Fruit fly (Drosophila melanogaster) whole organism, embryonic: ENCODE measurements around the gene CG10286.

Experiments
- ATbp ChIP-seq: fragments of 200-800 bp; sonication (Bioruptor generic); optimal IDR thresholded peaks from 2 replicates; lab custom pipeline; 2017; ENCODE audit warnings: missing biosample characterization, mild to moderate bottlenecking, missing genetic modification characterization, missing genetic modification reagents
- B-H1 ChIP-seq: fragments of 200-800 bp; sonication (Bioruptor generic); IDR thresholded peaks from 3 replicates; pipeline ENCODE4 v1.3.6; 2022; ENCODE audit warnings: missing biosample characterization, missing genetic modification characterization
- C15 ChIP-seq: fragments of 200-800 bp; sonication (Bioruptor generic); IDR thresholded peaks from 3 replicates; pipeline ENCODE4 v1.3.6; 2022; ENCODE audit warnings: missing biosample characterization, missing genetic modification characterization
- CG10431 ChIP-seq: fragments of 200-800 bp; sonication (Bioruptor generic); optimal IDR thresholded peaks from 3 replicates; lab custom pipeline; 2018; ENCODE audit warnings: missing biosample characterization, mild to moderate bottlenecking, missing genetic modification characterization
- CG13894 ChIP-seq: fragments of 200-800 bp; sonication (Bioruptor generic); optimal IDR thresholded peaks from 3 replicates; lab custom pipeline; 2018; ENCODE audit warnings: missing biosample characterization, mild to moderate bottlenecking, missing genetic modification characterization, moderate library complexity
- CG1603 ChIP-seq: fragments of 200-800 bp; sonication (Bioruptor generic); optimal IDR thresholded peaks from 2 replicates; lab custom pipeline; 2019; ENCODE audit warnings: missing biosample characterization, mild to moderate bottlenecking, missing genetic modification characterization, moderate library complexity
- CG2875 ChIP-seq: fragments of 200-800 bp; sonication (Bioruptor generic); optimal IDR thresholded peaks from 2 replicates; lab custom pipeline; 2017; ENCODE audit warnings: missing biosample characterization, mild to moderate bottlenecking, missing genetic modification characterization, missing genetic modification reagents
- CG32532 ChIP-seq: fragments of 200-800 bp; sonication (Bioruptor generic); IDR thresholded peaks from 2 replicates; pipeline ENCODE4 v1.3.6; 2022; ENCODE audit warnings: missing biosample characterization, missing genetic modification characterization
- CG3726 ChIP-seq: fragments of 200-800 bp; sonication (Bioruptor generic); IDR thresholded peaks from 3 replicates; pipeline ENCODE4, ENCODE4 v1.3.6; 2022; ENCODE audit warnings: missing biosample characterization, missing genetic modification characterization
- CG3838 ChIP-seq: fragments of 200-800 bp; sonication (Bioruptor generic); optimal IDR thresholded peaks from 3 replicates; lab custom pipeline; 2016; ENCODE audit warnings: missing biosample characterization, missing genetic modification characterization
- CG42726 ChIP-seq: fragments of 200-800 bp; sonication (Bioruptor generic); IDR thresholded peaks from 2 replicates; pipeline ENCODE4 v1.3.6; 2022; ENCODE audit warnings: missing biosample characterization, missing genetic modification characterization; ENCODE audit not compliant: partially characterized antibody
- CG7556 ChIP-seq: fragments of 200-800 bp; sonication (Bioruptor generic); optimal IDR thresholded peaks from 2 replicates; lab custom pipeline; 2017; ENCODE audit warnings: missing biosample characterization, mild to moderate bottlenecking, missing genetic modification characterization
- CG7745 ChIP-seq: fragments of 200-800 bp; sonication (Bioruptor generic); optimal IDR thresholded peaks from 2 replicates; lab custom pipeline; 2018; ENCODE audit warnings: missing biosample characterization, mild to moderate bottlenecking, missing genetic modification characterization, moderate library complexity
- CG7839 ChIP-seq: fragments of 200-800 bp; sonication (Bioruptor generic); optimal IDR thresholded peaks from 3 replicates; lab custom pipeline; 2018; ENCODE audit warnings: missing biosample characterization, mild to moderate bottlenecking, missing genetic modification characterization, moderate library complexity
- CG9932 ChIP-seq: fragments of 200-800 bp; sonication (Bioruptor generic); IDR thresholded peaks from 2 replicates; pipeline ENCODE4 v1.3.6; 2022; ENCODE audit warnings: missing biosample characterization, missing genetic modification characterization
- Chrac-16 ChIP-seq: fragments of 200-800 bp; sonication (Bioruptor generic); optimal IDR thresholded peaks from 3 replicates; lab custom pipeline; 2016; ENCODE audit warnings: missing biosample characterization, missing genetic modification characterization
- CrebB ChIP-seq: fragments of 200-800 bp; sonication (Bioruptor generic); optimal IDR thresholded peaks from 3 replicates; lab custom pipeline; 2018; ENCODE audit warnings: missing biosample characterization, mild to moderate bottlenecking, missing genetic modification characterization
- Deaf1 ChIP-seq: fragments of 200-800 bp; optimal IDR thresholded peaks from 3 replicates; lab custom pipeline; 2019; ENCODE audit warnings: missing biosample characterization, mild to moderate bottlenecking, missing genetic modification characterization, moderate library complexity
- Dll ChIP-seq: fragments of 200-800 bp; sonication (Bioruptor generic); IDR thresholded peaks from 4 replicates; pipeline ENCODE4 v1.3.6; 2022; ENCODE audit warnings: missing biosample characterization, missing genetic modification characterization; ENCODE audit not compliant: partially characterized antibody
- Dref ChIP-seq: fragments of 200-800 bp; sonication (Bioruptor generic); IDR thresholded peaks from 2 replicates; pipeline ENCODE4 v1.3.6; 2022; ENCODE audit warnings: missing biosample characterization, missing genetic modification characterization
- Elba2 ChIP-seq: fragments of 200-800 bp; sonication (Bioruptor generic); optimal IDR thresholded peaks from 3 replicates; lab custom pipeline; 2016; ENCODE audit warnings: missing biosample characterization, missing genetic modification characterization
- Hey ChIP-seq: fragments of 200-800 bp; sonication (Bioruptor generic); optimal IDR thresholded peaks from 3 replicates; lab custom pipeline; 2018; ENCODE audit warnings: missing biosample characterization, mild to moderate bottlenecking, missing genetic modification characterization
- HmgD ChIP-seq: fragments of 200-800 bp; sonication (Bioruptor generic); optimal IDR thresholded peaks from 3 replicates; lab custom pipeline; 2016; ENCODE audit warnings: missing biosample characterization, missing genetic modification characterization
- HmgZ ChIP-seq: fragments of 200-800 bp; sonication (Bioruptor generic); optimal IDR thresholded peaks from 2 replicates; lab custom pipeline; 2018; ENCODE audit warnings: missing biosample characterization, mild to moderate bottlenecking, missing genetic modification characterization
- Hr51 ChIP-seq, 2 experiments: fragments of 200-800 bp; sonication (Bioruptor generic); optimal IDR thresholded peaks; 2 replicates in 1 of 2; 3 replicates in 1 of 2; lab custom pipeline; 2016 to 2018; ENCODE audit warnings: missing biosample characterization in 2 of 2, missing genetic modification characterization in 2 of 2, mild to moderate bottlenecking in 1 of 2, moderate library complexity in 1 of 2
- Mad ChIP-seq: fragments of 200-800 bp; sonication (Bioruptor generic); optimal IDR thresholded peaks from 2 replicates; lab custom pipeline; 2016; ENCODE audit warnings: missing biosample characterization, missing genetic modification characterization
- Neu2 ChIP-seq: fragments of 200-800 bp; sonication (Bioruptor generic); optimal IDR thresholded peaks from 3 replicates; lab custom pipeline; 2016; ENCODE audit warnings: missing biosample characterization, missing genetic modification characterization, borderline replicate concordance
- Nf-YB ChIP-seq: fragments of 200-800 bp; sonication (Bioruptor generic); optimal IDR thresholded peaks from 3 replicates; lab custom pipeline; 2019; ENCODE audit warnings: missing biosample characterization, mild to moderate bottlenecking, missing genetic modification characterization, moderate library complexity
- Ptx1 ChIP-seq: fragments of 200-800 bp; sonication (Bioruptor generic); IDR thresholded peaks from 2 replicates; pipeline ENCODE4 v1.3.6; 2022; ENCODE audit warnings: missing biosample characterization, missing genetic modification characterization
- Side ChIP-seq: fragments of 200-800 bp; sonication (Bioruptor generic); optimal IDR thresholded peaks from 2 replicates; lab custom pipeline; 2016; ENCODE audit warnings: missing biosample characterization, missing genetic modification characterization
- TFAM ChIP-seq: fragments of 200-800 bp; sonication (Bioruptor generic); optimal IDR thresholded peaks from 2 replicates; lab custom pipeline; 2017; ENCODE audit warnings: missing biosample characterization, missing genetic modification characterization, inconsistent platforms
- ap ChIP-seq: fragments of 200-800 bp; sonication (Bioruptor generic); IDR thresholded peaks from 2 replicates; pipeline ENCODE4 v1.3.6; 2022; ENCODE audit warnings: missing biosample characterization, missing genetic modification characterization
- ara ChIP-seq: fragments of 200-800 bp; sonication (Bioruptor generic); IDR thresholded peaks from 2 replicates; pipeline ENCODE4 v1.3.6; 2022; ENCODE audit warnings: missing biosample characterization, missing genetic modification characterization
- btn ChIP-seq: fragments of 200-800 bp; sonication (Bioruptor generic); optimal IDR thresholded peaks from 2 replicates; lab custom pipeline; 2016; ENCODE audit warnings: missing biosample characterization, missing genetic modification characterization
- cad ChIP-seq: fragments of >200 bp; optimal IDR thresholded peaks from 2 replicates; lab custom pipeline; 2017; ENCODE audit warnings: missing biosample characterization, missing genetic modification characterization
- cas ChIP-seq: fragments of 200-800 bp; sonication (Bioruptor generic); IDR thresholded peaks from 2 replicates; pipeline ENCODE4 v1.3.6; 2022; ENCODE audit warnings: missing biosample characterization, missing genetic modification characterization
- dimm ChIP-seq: fragments of 200-800 bp; sonication (Bioruptor generic); IDR thresholded peaks from 2 replicates; pipeline ENCODE4 v1.3.6; 2022; ENCODE audit warnings: missing biosample characterization, missing genetic modification characterization
- eve ChIP-seq, 2 experiments: fragments of >200 bp; optimal IDR thresholded peaks; 2 replicates each; lab custom pipeline; 2017; ENCODE audit warnings: missing biosample characterization in 2 of 2, missing genetic modification characterization in 2 of 2
- gce ChIP-seq: fragments of 200-800 bp; sonication (Bioruptor generic); IDR thresholded peaks from 3 replicates; pipeline ENCODE4 v1.3.6; 2022; ENCODE audit warnings: missing biosample characterization, missing genetic modification characterization
- hth ChIP-seq: fragments of >200 bp; optimal IDR thresholded peaks from 2 replicates; lab custom pipeline; 2017; ENCODE audit warnings: inconsistent platforms
- kni ChIP-seq: fragments of 200-800 bp; sonication (Bioruptor generic); optimal IDR thresholded peaks from 3 replicates; lab custom pipeline; 2017; ENCODE audit warnings: mild to moderate bottlenecking, missing biosample characterization, missing genetic modification reagents, missing genetic modification characterization
- lab ChIP-seq: fragments of 200-800 bp; sonication (Bioruptor generic); optimal IDR thresholded peaks from 3 replicates; lab custom pipeline; 2017; ENCODE audit warnings: missing biosample characterization, missing genetic modification characterization, mild to moderate bottlenecking, moderate library complexity, missing genetic modification reagents
- mam ChIP-seq: fragments of 200-800 bp; sonication (Bioruptor generic); optimal IDR thresholded peaks from 3 replicates; lab custom pipeline; 2016; ENCODE audit warnings: missing biosample characterization, missing genetic modification characterization
- pan ChIP-seq, 4 experiments: fragments of >200 bp in 3 of 4; fragments of 200-800 bp in 1 of 4; sonication (Bioruptor generic) in 1 of 4; optimal IDR thresholded peaks in 3 of 4; IDR thresholded peaks in 1 of 4; 2 replicates each; pipeline versions ENCODE4 v1.3.6 to Lab custom; 2017 to 2022; ENCODE audit warnings: missing biosample characterization in 2 of 4, missing genetic modification characterization in 2 of 4, mixed read lengths in 1 of 4
- sisA ChIP-seq: fragments of 200-800 bp; sonication (Bioruptor generic); IDR thresholded peaks from 2 replicates; pipeline ENCODE4 v1.3.6; 2022; ENCODE audit warnings: missing biosample characterization, missing genetic modification characterization
- sqz ChIP-seq: fragments of 200-800 bp; sonication (Bioruptor generic); optimal IDR thresholded peaks from 3 replicates; lab custom pipeline; 2018; ENCODE audit warnings: missing biosample characterization, mild to moderate bottlenecking, missing genetic modification characterization
- tna ChIP-seq: fragments of 200-800 bp; sonication (Bioruptor generic); IDR thresholded peaks from 2 replicates; pipeline ENCODE4 v1.3.6; 2022; ENCODE audit warnings: missing biosample characterization, missing genetic modification characterization; ENCODE audit not compliant: partially characterized antibody
- twi ChIP-seq: fragments of 200-800 bp; optimal IDR thresholded peaks from 2 replicates; lab custom pipeline; 2019; ENCODE audit warnings: missing biosample characterization, mild to moderate bottlenecking, missing genetic modification characterization, moderate library complexity
- zen2 ChIP-seq: fragments of 200-800 bp; sonication (Bioruptor generic); IDR thresholded peaks from 3 replicates; pipeline ENCODE4 v1.3.6; 2022; ENCODE audit warnings: missing biosample characterization, missing genetic modification characterization; ENCODE audit not compliant: partially characterized antibody

Gene CG10286

DNA sequence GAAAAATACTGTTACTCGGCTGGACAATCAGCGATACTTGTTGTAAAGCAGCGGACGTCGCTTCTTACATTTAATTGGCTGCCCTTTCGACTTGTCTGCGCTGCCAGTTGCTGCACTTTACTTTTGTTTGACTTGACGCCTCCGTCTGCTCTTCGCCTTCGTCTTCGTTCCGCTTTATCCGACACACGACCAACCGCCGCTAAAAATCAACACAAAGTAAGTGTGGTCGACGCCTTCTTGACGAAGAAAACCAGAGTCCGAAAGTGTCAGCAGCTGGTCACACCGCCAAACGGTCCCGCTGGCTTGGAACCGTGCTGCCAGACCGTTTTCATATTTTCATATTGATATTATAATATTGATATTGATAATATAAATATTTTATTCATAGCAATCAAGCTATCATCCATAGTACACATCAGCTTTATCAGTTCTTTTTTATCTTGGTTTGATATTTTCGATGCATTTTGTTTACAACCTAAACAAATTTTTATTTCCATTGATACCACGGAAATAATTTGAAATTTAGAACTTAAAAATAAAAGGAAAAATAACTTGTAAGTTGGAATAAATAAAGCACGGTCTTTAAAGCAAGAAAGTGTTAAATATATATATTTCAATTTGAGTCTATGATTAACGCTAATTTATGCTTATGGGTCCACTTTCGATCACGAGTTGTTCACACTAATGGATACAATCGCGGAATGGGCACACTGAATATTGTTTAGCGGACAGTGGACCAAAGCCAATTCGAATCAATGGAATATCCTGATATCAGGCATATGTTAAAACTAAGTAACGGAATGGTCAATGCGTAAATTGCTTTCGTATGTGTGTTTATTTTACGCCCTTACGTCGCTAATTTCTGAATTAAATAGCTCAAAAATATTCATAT is 37.2 kb downstream of the CG10286 start, which contains the start of gene Dmtn (continued):
- peak; percentile 24 for TF ChIP-seq CG2875 (GFP tag; lab: Kevin White, UChicago)
- TF ChIP-seq CG7745 (tag; lab: Kevin White, UChicago), result no peak
- no peak for TF ChIP-seq Chrac-16 (GFP tag; lab: Kevin White, UChicago)
- no peak for TF ChIP-seq dimm
- TF ChIP-seq CG9932, result no peak
- no peak for TF ChIP-seq Mad (GFP tag; lab: Kevin White, UChicago)
- TF ChIP-seq Hey (tag; lab: Kevin White, UChicago), result no peak
- no peak for TF ChIP-seq Dll
- no peak for TF ChIP-seq cad
- peak; percentile 4 to 24 for TF ChIP-seq Hr51 (GFP tag; optimal IDR thresholded peaks at IDR 0.05; lab: Kevin White, UChicago)
- no peak for TF ChIP-seq ap (GFP tag; lab: Robert Waterston, UW)
- TF ChIP-seq btn (GFP tag; lab: Kevin White, UChicago), result no peak
- peak; percentile 63 for TF ChIP-seq CG1603 (tag; lab: Kevin White, UChicago)
- TF ChIP-seq CG7556 (GFP tag; lab: Kevin White, UChicago), result peak; percentile 35
- no peak for TF ChIP-seq sisA (GFP tag; lab: Robert Waterston, UW)
- no peak for TF ChIP-seq twi (tag; lab: Kevin White, UChicago)
- TF ChIP-seq kni, result peak; percentile 60
- no peak for TF ChIP-seq zen2 (GFP tag; lab: Robert Waterston, UW)
- no peak for TF ChIP-seq pan (optimal IDR thresholded peaks at IDR 0.05; lab: Kevin White, UChicago)
- no peak for TF ChIP-seq pan (GFP tag; optimal IDR thresholded peaks at IDR 0.05 in 1 of 2, IDR thresholded peaks at IDR 0.05 in 1 of 2)
- peak; percentile 27 for TF ChIP-seq CG7839
- TF ChIP-seq HmgD (GFP tag; lab: Kevin White, UChicago), result peak; percentile 38
- TF ChIP-seq mam (GFP tag; lab: Kevin White, UChicago), result peak; percentile 10
- TF ChIP-seq HmgZ (tag; lab: Kevin White, UChicago), result no peak
- no peak for TF ChIP-seq CG10431 (GFP tag; lab: Kevin White, UChicago)
- TF ChIP-seq ara (GFP tag; lab: Robert Waterston, UW), result no peak
- TF ChIP-seq B-H1 (GFP tag; lab: Robert Waterston, UW), result no peak
- TF ChIP-seq sqz (GFP tag; lab: Kevin White, UChicago), result no peak
- TF ChIP-seq gce (GFP tag; lab: Robert Waterston, UW), result no peak
- no peak for TF ChIP-seq eve (GFP tag; optimal IDR thresholded peaks at IDR 0.05; lab: Kevin White, UChicago)
- no peak for TF ChIP-seq Dref (GFP tag; lab: Robert Waterston, UW)
- TF ChIP-seq Deaf1, result peak; percentile 68
- TF ChIP-seq CG3726 (GFP tag; lab: Robert Waterston, UW), result no peak
- TF ChIP-seq Ptx1 (GFP tag; lab: Robert Waterston, UW), result no peak
- no peak for TF ChIP-seq Nf-YB (GFP tag; lab: Kevin White, UChicago)
- TF ChIP-seq Elba2 (GFP tag; lab: Kevin White, UChicago), result peak; percentile 43
- no peak for TF ChIP-seq CG32532 (GFP tag; lab: Robert Waterston, UW)
- peak; percentile 34 for TF ChIP-seq CrebB (tag; lab: Kevin White, UChicago)
- TF ChIP-seq CG42726 (GFP tag; lab: Robert Waterston, UW), result no peak
- no peak for TF ChIP-seq Side (GFP tag; lab: Kevin White, UChicago)
- TF ChIP-seq hth (lab: Kevin White, UChicago), result no peak
- no peak for TF ChIP-seq ATbp
- TF ChIP-seq C15 (GFP tag; lab: Robert Waterston, UW), result no peak
- TF ChIP-seq cas (GFP tag; lab: Robert Waterston, UW), result no peak
- TF ChIP-seq lab (GFP tag; lab: Kevin White, UChicago), result peak; percentile 52
- peak; percentile 44 for TF ChIP-seq CG13894
- no peak for TF ChIP-seq Neu2 (GFP tag; lab: Kevin White, UChicago)
- TF ChIP-seq TFAM (GFP tag; lab: Kevin White, UChicago), result peak; percentile 24
- TF ChIP-seq tna, result no peak
- no peak for TF ChIP-seq CG3838 (GFP tag; lab: Kevin White, UChicago)
